Fruit fly (Drosophila melanogaster): ENCODE results near the gene CG18558.

The CG18558 gene

dm6 chr2L:2872309-2872932 lies 28.1 kb upstream of the CG18558 start (continued):
- TF ChIP-seq NfI (GFP tag; optimal IDR thresholded peaks at IDR 0.05) (peak; percentile 32), NC2β (GFP tag; optimal IDR thresholded peaks at IDR 0.05) (no peak), wdn (GFP tag; IDR thresholded peaks at IDR 0.05) (no peak), knrl (GFP tag; IDR thresholded peaks at IDR 0.05; ENCODE audit: partially characterized antibody) (no peak), CG11695 (GFP tag; IDR thresholded peaks at IDR 0.05) (peak; percentile 73), CG13775 (GFP tag; optimal IDR thresholded peaks at IDR 0.05) (no peak), abd-A (tag; optimal IDR thresholded peaks at IDR 0.05) (no peak), dpn (GFP tag; optimal IDR thresholded peaks at IDR 0.05) (peak in 1 of 2 experiments; percentile 13), E2f2 (GFP tag; IDR thresholded peaks at IDR 0.05) (0 out of 2 replicates have a peak, but pooled peaks have one; percentile 9), Kr (GFP tag; optimal IDR thresholded peaks at IDR 0.05) (no peak), CG12071 (GFP tag; optimal IDR thresholded peaks at IDR 0.05) (peak; percentile 36), prd (optimal IDR thresholded peaks at IDR 0.05) (no peak), prd (GFP tag; IDR thresholded peaks at IDR 0.05) (peak; percentile 31; the same call in 1 of the 3 replicates), sug (tag; optimal IDR thresholded peaks at IDR 0.05) (peak; percentile 55), Hsf (GFP tag; optimal IDR thresholded peaks at IDR 0.05) (peak; percentile 9), ATbp (GFP tag; optimal IDR thresholded peaks at IDR 0.05) (peak; percentile 50), Elba2 (GFP tag; optimal IDR thresholded peaks at IDR 0.05) (no peak), CG6683 (GFP tag; optimal IDR thresholded peaks at IDR 0.05) (peak; percentile 21), al (GFP tag; IDR thresholded peaks at IDR 0.05) (no peak), Fer3 (tag; optimal IDR thresholded peaks at IDR 0.05) (peak; percentile 52), Hr51 (GFP tag; optimal IDR thresholded peaks at IDR 0.05) (peak in 1 of 2 experiments; percentile 84), CG1024 (GFP tag; IDR thresholded peaks at IDR 0.05) (0 out of 2 replicates have a peak, but pooled peaks have one; percentile 18), CG30403 (GFP tag; optimal IDR thresholded peaks at IDR 0.05) (no peak), CG11247 (GFP tag; IDR thresholded peaks at IDR 0.05) (no peak), CG6813 (GFP tag; optimal IDR thresholded peaks at IDR 0.05) (peak; percentile 42), fd3F (GFP tag; optimal IDR thresholded peaks at IDR 0.05) (peak; percentile 67), CG10147 (GFP tag; optimal IDR thresholded peaks at IDR 0.05) (peak; percentile 31), ranshi (GFP tag; IDR thresholded peaks at IDR 0.05) (no peak), CG17361 (GFP tag; IDR thresholded peaks at IDR 0.05) (peak; percentile 34; the same call in 1 of the 3 replicates), crp (GFP tag; optimal IDR thresholded peaks at IDR 0.05) (peak in 1 of 2 experiments; percentile 34), esg (GFP tag; conservative IDR thresholded peaks at IDR 0.05) (0 out of 2 replicates have a peak, but pooled peaks have one; percentile 17), nerfin-1 (tag; optimal IDR thresholded peaks at IDR 0.05) (no peak), ab (GFP tag; optimal IDR thresholded peaks at IDR 0.05) (no peak), CG12219 (GFP tag; optimal IDR thresholded peaks at IDR 0.05) (peak; percentile 15), CG8290 (GFP tag; optimal IDR thresholded peaks at IDR 0.05) (no peak), CG8290 (tag; optimal IDR thresholded peaks at IDR 0.05) (peak in 1 of 2 experiments; percentile 41), trem (tag; optimal IDR thresholded peaks at IDR 0.05) (no peak), CG7839 (tag; optimal IDR thresholded peaks at IDR 0.05) (peak; percentile 72), CG2202 (tag; optimal IDR thresholded peaks at IDR 0.05) (no peak), sisA (GFP tag; IDR thresholded peaks at IDR 0.05) (peak; percentile 9; the same call in 1 of the 2 replicates), Awh (GFP tag; IDR thresholded peaks at IDR 0.05) (no peak; the same call in 1 of the 2 replicates), grn (GFP tag; optimal IDR thresholded peaks at IDR 0.05) (no peak), CG18262 (tag; optimal IDR thresholded peaks at IDR 0.05) (peak; percentile 17), sqz (GFP tag; optimal IDR thresholded peaks at IDR 0.05) (peak; percentile 63), nerfin-2 (GFP tag; IDR thresholded peaks at IDR 0.05; ENCODE audit: partially characterized antibody) (no peak), NFAT (GFP tag; IDR thresholded peaks at IDR 0.05) (no peak), CG2875 (GFP tag; optimal IDR thresholded peaks at IDR 0.05) (peak; percentile 1), Dek (tag; optimal IDR thresholded peaks at IDR 0.05) (peak; percentile 48), CG4360 (GFP tag; IDR thresholded peaks at IDR 0.05) (no peak)
